Fruit fly (Drosophila melanogaster) whole organism, embryonic: Measurements from ENCODE around the gene CG14062.

Experiments used
- ATbp ChIP-seq: fragments of 200-800 bp; sonication (Bioruptor generic); optimal IDR thresholded peaks from 2 replicates; lab custom pipeline; 2017; ENCODE audit warnings: missing biosample characterization, mild to moderate bottlenecking, missing genetic modification characterization, missing genetic modification reagents
- Atf6 ChIP-seq: fragments of 200-800 bp; sonication (Bioruptor generic); IDR thresholded peaks from 2 replicates; pipeline ENCODE4 v1.3.6; 2022; ENCODE audit warnings: missing biosample characterization, missing genetic modification characterization
- Awh ChIP-seq: fragments of 200-800 bp; sonication (Bioruptor generic); IDR thresholded peaks from 2 replicates; pipeline ENCODE4, ENCODE4 v1.3.6; 2022; ENCODE audit warnings: missing biosample characterization, missing genetic modification characterization
- Bdp1 ChIP-seq: fragments of 200-800 bp; sonication (Bioruptor generic); optimal IDR thresholded peaks from 3 replicates; lab custom pipeline; 2016; ENCODE audit warnings: missing biosample characterization, missing genetic modification characterization
- CG12659 ChIP-seq: fragments of 200-800 bp; sonication (Bioruptor generic); optimal IDR thresholded peaks from 3 replicates; lab custom pipeline; 2017; ENCODE audit warnings: mild to moderate bottlenecking, missing biosample characterization, missing genetic modification reagents, missing genetic modification characterization
- CG13624 ChIP-seq: fragments of 200-800 bp; sonication (Bioruptor generic); optimal IDR thresholded peaks from 2 replicates; lab custom pipeline; 2016; ENCODE audit warnings: missing biosample characterization, missing genetic modification characterization
- CG15601 ChIP-seq: fragments of 200-800 bp; sonication (Bioruptor generic); optimal IDR thresholded peaks from 3 replicates; lab custom pipeline; 2019; ENCODE audit warnings: missing biosample characterization, mild to moderate bottlenecking, missing genetic modification characterization, moderate library complexity
- CG17359 ChIP-seq: fragments of 200-800 bp; sonication (Bioruptor generic); optimal IDR thresholded peaks from 3 replicates; lab custom pipeline; 2018; ENCODE audit warnings: missing biosample characterization, mild to moderate bottlenecking, missing genetic modification characterization, moderate library complexity
- CG1792 ChIP-seq: fragments of 200-800 bp; sonication (Bioruptor generic); optimal IDR thresholded peaks from 2 replicates; lab custom pipeline; 2016; ENCODE audit warnings: missing biosample characterization, missing genetic modification characterization
- CG2202 ChIP-seq: fragments of 200-800 bp; sonication (Bioruptor generic); optimal IDR thresholded peaks from 2 replicates; lab custom pipeline; 2018; ENCODE audit warnings: missing biosample characterization, mild to moderate bottlenecking, missing genetic modification characterization
- CG2889 ChIP-seq: fragments of 200-800 bp; sonication (Bioruptor generic); IDR thresholded peaks from 3 replicates; pipeline ENCODE4 v1.3.6; 2022; ENCODE audit warnings: missing biosample characterization, missing genetic modification characterization
- CG32767 ChIP-seq: fragments of 200-800 bp; sonication (Bioruptor generic); IDR thresholded peaks from 2 replicates; pipeline ENCODE4 v1.3.6; 2022; ENCODE audit warnings: missing biosample characterization, missing genetic modification characterization
- CG3281 ChIP-seq: fragments of 200-800 bp; sonication (Bioruptor generic); optimal IDR thresholded peaks from 3 replicates; lab custom pipeline; 2017; ENCODE audit warnings: missing biosample characterization, mild to moderate bottlenecking, missing genetic modification characterization
- CG4820 ChIP-seq: fragments of 200-800 bp; sonication (Bioruptor generic); optimal IDR thresholded peaks from 3 replicates; lab custom pipeline; 2016; ENCODE audit warnings: missing biosample characterization, missing genetic modification characterization
- CG5180 ChIP-seq: fragments of 200-800 bp; sonication (Bioruptor generic); optimal IDR thresholded peaks from 3 replicates; lab custom pipeline; 2017; ENCODE audit warnings: missing biosample characterization, missing genetic modification characterization, mild to moderate bottlenecking, moderate library complexity, missing genetic modification reagents
- CG7271 ChIP-seq: fragments of 200-800 bp; sonication (Bioruptor generic); optimal IDR thresholded peaks from 2 replicates; lab custom pipeline; 2018; ENCODE audit warnings: missing biosample characterization, mild to moderate bottlenecking, missing genetic modification characterization, moderate library complexity
- CG9817 ChIP-seq: fragments of 200-800 bp; sonication (Bioruptor generic); optimal IDR thresholded peaks from 2 replicates; lab custom pipeline; 2018; ENCODE audit warnings: missing biosample characterization, mild to moderate bottlenecking, missing genetic modification characterization, moderate library complexity
- CHES-1-like ChIP-seq: fragments of 200-800 bp; sonication (Bioruptor generic); optimal IDR thresholded peaks from 2 replicates; lab custom pipeline; 2016; ENCODE audit warnings: missing biosample characterization, missing genetic modification characterization
- Dek ChIP-seq: fragments of 200-800 bp; sonication (Bioruptor generic); optimal IDR thresholded peaks from 3 replicates; lab custom pipeline; 2019; ENCODE audit warnings: missing biosample characterization, mild to moderate bottlenecking, missing genetic modification characterization, moderate library complexity
- Dfd ChIP-seq, 2 experiments: fragments of >200 bp; optimal IDR thresholded peaks; 2 replicates each; lab custom pipeline; 2017; ENCODE audit warnings: missing biosample characterization in 2 of 2, missing genetic modification characterization in 2 of 2
- Dip2 ChIP-seq: fragments of 200-800 bp; sonication (Bioruptor generic); IDR thresholded peaks from 2 replicates; pipeline ENCODE4 v1.3.6; 2022; ENCODE audit warnings: missing biosample characterization, missing genetic modification characterization
- Dll ChIP-seq: fragments of 200-800 bp; sonication (Bioruptor generic); IDR thresholded peaks from 4 replicates; pipeline ENCODE4 v1.3.6; 2022; ENCODE audit warnings: missing biosample characterization, missing genetic modification characterization; ENCODE audit not compliant: partially characterized antibody
- Doc2 ChIP-seq: fragments of 200-800 bp; sonication (Bioruptor generic); IDR thresholded peaks from 2 replicates; pipeline ENCODE4 v1.3.6; 2022; ENCODE audit warnings: missing biosample characterization, missing genetic modification characterization
- Doc3 ChIP-seq: fragments of 200-800 bp; sonication (Bioruptor generic); IDR thresholded peaks from 3 replicates; pipeline ENCODE4 v1.3.6; 2022; ENCODE audit warnings: missing biosample characterization, missing genetic modification characterization; ENCODE audit not compliant: partially characterized antibody
- HLH3B ChIP-seq: fragments of 200-800 bp; sonication (Bioruptor generic); IDR thresholded peaks from 2 replicates; pipeline ENCODE4 v1.3.6; 2022; ENCODE audit warnings: missing biosample characterization, missing genetic modification characterization
- Hand ChIP-seq: fragments of 200-800 bp; sonication (Bioruptor generic); optimal IDR thresholded peaks from 2 replicates; lab custom pipeline; 2017; ENCODE audit warnings: mild to moderate bottlenecking, missing biosample characterization, missing genetic modification reagents, missing genetic modification characterization
- Hey ChIP-seq: fragments of 200-800 bp; sonication (Bioruptor generic); optimal IDR thresholded peaks from 3 replicates; lab custom pipeline; 2018; ENCODE audit warnings: missing biosample characterization, mild to moderate bottlenecking, missing genetic modification characterization
- Hmx ChIP-seq: fragments of 200-800 bp; sonication (Bioruptor generic); optimal IDR thresholded peaks from 2 replicates; lab custom pipeline; 2016; ENCODE audit warnings: missing biosample characterization, missing genetic modification characterization
- MBD-R2 ChIP-seq: fragments of 200-800 bp; sonication (Bioruptor generic); IDR thresholded peaks from 2 replicates; pipeline ENCODE4 v1.3.6; 2022; ENCODE audit warnings: missing biosample characterization, missing genetic modification characterization
- Mes4 ChIP-seq: fragments of 200-800 bp; sonication (Bioruptor generic); optimal IDR thresholded peaks from 2 replicates; lab custom pipeline; 2016; ENCODE audit warnings: missing biosample characterization, missing genetic modification characterization
- Six4 ChIP-seq: fragments of 200-800 bp; sonication (Bioruptor generic); optimal IDR thresholded peaks from 2 replicates; lab custom pipeline; 2016; ENCODE audit warnings: missing biosample characterization, missing genetic modification characterization
- Trl ChIP-seq, 3 experiments: fragments of >200 bp in 2 of 3; fragments of 200-800 bp in 1 of 3; sonication (Bioruptor generic) in 1 of 3; optimal IDR thresholded peaks; 2 replicates in 1 of 3; 3 replicates in 2 of 3; lab custom pipeline; 2016 to 2017; ENCODE audit warnings: missing biosample characterization in 1 of 3, missing genetic modification characterization in 1 of 3
- YL-1 ChIP-seq: fragments of 200-800 bp; sonication (Bioruptor generic); optimal IDR thresholded peaks from 3 replicates; lab custom pipeline; 2017; ENCODE audit warnings: missing biosample characterization, mild to moderate bottlenecking, missing genetic modification characterization
- az2 ChIP-seq: fragments of 200-800 bp; sonication (Bioruptor generic); optimal IDR thresholded peaks from 3 replicates; lab custom pipeline; 2016; ENCODE audit warnings: missing biosample characterization, missing genetic modification characterization
- chn ChIP-seq: fragments of 200-800 bp; sonication (Bioruptor generic); optimal IDR thresholded peaks from 2 replicates; lab custom pipeline; 2016; ENCODE audit warnings: missing biosample characterization, missing genetic modification characterization
- da ChIP-seq: fragments of 200-800 bp; sonication (Bioruptor generic); optimal IDR thresholded peaks from 2 replicates; lab custom pipeline; 2016; ENCODE audit warnings: missing biosample characterization, missing genetic modification characterization
- ems ChIP-seq: fragments of 200-800 bp; sonication (Bioruptor generic); optimal IDR thresholded peaks from 3 replicates; lab custom pipeline; 2016; ENCODE audit warnings: missing biosample characterization, missing genetic modification characterization
- gem ChIP-seq: fragments of 200-800 bp; sonication (Bioruptor generic); optimal IDR thresholded peaks from 2 replicates; lab custom pipeline; 2019; ENCODE audit warnings: missing biosample characterization, mild to moderate bottlenecking, missing genetic modification characterization, moderate library complexity
- hth ChIP-seq: fragments of >200 bp; optimal IDR thresholded peaks from 2 replicates; lab custom pipeline; 2017; ENCODE audit warnings: inconsistent platforms
- jumu ChIP-seq: fragments of 200-800 bp; sonication (Bioruptor generic); optimal IDR thresholded peaks from 3 replicates; lab custom pipeline; 2016; ENCODE audit warnings: missing biosample characterization, missing genetic modification characterization
- knrl ChIP-seq: fragments of 200-800 bp; sonication (Bioruptor generic); IDR thresholded peaks from 3 replicates; pipeline ENCODE4 v1.3.6; 2022; ENCODE audit warnings: missing biosample characterization, missing genetic modification characterization; ENCODE audit not compliant: partially characterized antibody
- mirr ChIP-seq: fragments of 200-800 bp; sonication (Bioruptor generic); optimal IDR thresholded peaks from 3 replicates; lab custom pipeline; 2018; ENCODE audit warnings: missing biosample characterization, mild to moderate bottlenecking, missing genetic modification characterization
- pb ChIP-seq: fragments of 200-800 bp; sonication (Bioruptor generic); optimal IDR thresholded peaks from 3 replicates; lab custom pipeline; 2016; ENCODE audit warnings: missing biosample characterization, missing genetic modification characterization
- pum ChIP-seq: fragments of 200-800 bp; sonication (Bioruptor generic); optimal IDR thresholded peaks from 2 replicates; lab custom pipeline; 2016; ENCODE audit warnings: missing biosample characterization, missing genetic modification characterization
- row ChIP-seq: fragments of 200-800 bp; sonication (Bioruptor generic); IDR thresholded peaks from 3 replicates; pipeline ENCODE4 v1.3.6; 2022; ENCODE audit warnings: missing biosample characterization, missing genetic modification characterization
- tap ChIP-seq: fragments of 200-800 bp; optimal IDR thresholded peaks from 3 replicates; lab custom pipeline; 2019; ENCODE audit warnings: missing biosample characterization, mild to moderate bottlenecking, missing genetic modification characterization, moderate library complexity
- tna ChIP-seq: fragments of 200-800 bp; sonication (Bioruptor generic); IDR thresholded peaks from 2 replicates; pipeline ENCODE4 v1.3.6; 2022; ENCODE audit warnings: missing biosample characterization, missing genetic modification characterization; ENCODE audit not compliant: partially characterized antibody
- wek ChIP-seq: fragments of 200-800 bp; sonication (Bioruptor generic); optimal IDR thresholded peaks from 3 replicates; lab custom pipeline; 2018; ENCODE audit warnings: missing biosample characterization, mild to moderate bottlenecking, missing genetic modification characterization, moderate library complexity
- zf30C ChIP-seq: fragments of 200-800 bp; sonication (Bioruptor generic); optimal IDR thresholded peaks from 3 replicates; lab custom pipeline; 2018; ENCODE audit warnings: missing biosample characterization, mild to moderate bottlenecking, missing genetic modification characterization
- zfh2 ChIP-seq: fragments of 200-800 bp; sonication (Bioruptor generic); optimal IDR thresholded peaks from 2 replicates; lab custom pipeline; 2016; ENCODE audit warnings: missing biosample characterization, missing genetic modification characterization

Gene CG14062

dm6 chr3R:28600144-28600792 is 42.4 kb downstream of the CG14062 start (continued):
- TF ChIP-seq tap (no peak), CG3281 (GFP tag; lab: Kevin White, UChicago) (peak; percentile 12), Six4 (GFP tag; lab: Kevin White, UChicago) (no peak), chn (GFP tag; lab: Kevin White, UChicago) (no peak), Hey (tag; lab: Kevin White, UChicago) (no peak), az2 (no peak), ATbp (GFP tag; lab: Kevin White, UChicago) (no peak), row (GFP tag; lab: Robert Waterston, UW) (peak; percentile 18; the same call in 1 of the 3 replicates), Dll (GFP tag; lab: Robert Waterston, UW) (peak; percentile 28; the same call in 1 of the 4 replicates), CG1792 (GFP tag; lab: Kevin White, UChicago) (no peak), zf30C (no peak), wek (GFP tag; lab: Kevin White, UChicago) (no peak), Trl (optimal IDR thresholded peaks at IDR 0.05; lab: Kevin White, UChicago) (no peak), Trl (GFP tag; optimal IDR thresholded peaks at IDR 0.05; lab: Kevin White, UChicago) (no peak), CG5180 (GFP tag; lab: Kevin White, UChicago) (no peak), Doc2 (no peak), YL-1 (GFP tag; lab: Kevin White, UChicago) (peak; percentile 98), Bdp1 (no peak), knrl (GFP tag; lab: Robert Waterston, UW) (peak; percentile 34; the same call in 2 of the 3 replicates), CHES-1-like (no peak), jumu (GFP tag; lab: Kevin White, UChicago) (no peak), tna (GFP tag; lab: Robert Waterston, UW) (peak; percentile 59), Dfd (GFP tag; optimal IDR thresholded peaks at IDR 0.05; lab: Kevin White, UChicago) (no peak), Hand (no peak), CG13624 (GFP tag; lab: Kevin White, UChicago) (peak; percentile 14), pb (no peak), HLH3B (GFP tag; lab: Robert Waterston, UW) (no peak), CG7271 (peak; percentile 0), CG2889 (GFP tag; lab: Robert Waterston, UW) (no peak), CG12659 (peak; percentile 53), CG32767 (0 out of 2 replicates have a peak, but pooled peaks have one; percentile 21), gem (tag; lab: Kevin White, UChicago) (no peak), mirr (GFP tag; lab: Kevin White, UChicago) (no peak), CG2202 (no peak), hth (lab: Kevin White, UChicago) (no peak), Hmx (GFP tag; lab: Kevin White, UChicago) (no peak), pum (GFP tag; lab: Kevin White, UChicago) (no peak), ems (GFP tag; lab: Kevin White, UChicago) (no peak), Dek (tag; lab: Kevin White, UChicago) (no peak), CG15601 (tag; lab: Kevin White, UChicago) (peak; percentile 4), MBD-R2 (GFP tag; lab: Robert Waterston, UW) (peak; percentile 14; the same call in 1 of the 2 replicates), Mes4 (no peak), CG9817 (tag; lab: Kevin White, UChicago) (no peak), zfh2 (GFP tag; lab: Kevin White, UChicago) (peak; percentile 21), Doc3 (GFP tag; lab: Robert Waterston, UW) (no peak), Awh (GFP tag; lab: Robert Waterston, UW) (no peak), Dip2 (GFP tag; lab: Robert Waterston, UW) (no peak), CG17359 (no peak), Atf6 (no peak), CG4820 (no peak), da (GFP tag; lab: Kevin White, UChicago) (no peak)
